Fruit fly (Drosophila melanogaster): ENCODE results near the gene ND-20L.

The ND-20L gene

dm6 chr3R:29547983-29548382 is 32.5 kb downstream of the ND-20L start:
- TF ChIP-seq CG17801 (GFP tag; optimal IDR thresholded peaks at IDR 0.05; ENCODE audit: partially characterized antibody) = no peak

DNA sequence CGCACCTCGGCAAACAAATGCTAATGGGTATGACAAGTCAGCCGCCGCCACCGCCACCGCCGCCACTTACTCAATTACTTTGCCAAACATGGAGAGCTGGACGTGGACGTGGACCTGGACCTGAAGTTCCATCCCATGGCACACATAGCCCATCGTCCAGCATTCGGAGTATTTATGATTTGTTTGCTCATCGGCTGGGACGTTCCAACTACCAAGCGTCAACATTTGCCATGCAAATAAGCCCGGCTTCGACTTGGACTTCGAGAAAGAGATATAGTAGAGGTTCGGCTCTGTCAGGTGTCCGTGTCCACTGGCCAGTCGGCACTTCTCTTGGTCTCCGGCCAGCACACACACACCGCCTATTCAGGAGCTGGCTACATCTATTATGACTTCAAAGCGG is 33.2 kb downstream of the ND-20L start:
- no peak for TF ChIP-seq CG17801 (GFP tag; optimal IDR thresholded peaks at IDR 0.05; ENCODE audit: partially characterized antibody)

- TF ChIP-seq CG17801 (GFP tag; optimal IDR thresholded peaks at IDR 0.05; ENCODE audit: partially characterized antibody) = no peak
Observed at dm6 chr3R:29549157-29549556, 33.6 kb downstream of the ND-20L start.

dm6 chr3R:29549945-29550344 is 34.4 kb downstream of the ND-20L start:
- TF ChIP-seq CG17801 (GFP tag; optimal IDR thresholded peaks at IDR 0.05; ENCODE audit: partially characterized antibody) = no peak

dm6 chr3R:29550735-29551134 is 35.2 kb downstream of the ND-20L start:
- no peak for TF ChIP-seq CG17801 (GFP tag; optimal IDR thresholded peaks at IDR 0.05; ENCODE audit: partially characterized antibody)

- TF ChIP-seq CG17801 (GFP tag; optimal IDR thresholded peaks at IDR 0.05; ENCODE audit: partially characterized antibody) = no peak
Observed at dm6 chr3R:29552830-29553583, 37.5 kb downstream of the ND-20L start.

DNA sequence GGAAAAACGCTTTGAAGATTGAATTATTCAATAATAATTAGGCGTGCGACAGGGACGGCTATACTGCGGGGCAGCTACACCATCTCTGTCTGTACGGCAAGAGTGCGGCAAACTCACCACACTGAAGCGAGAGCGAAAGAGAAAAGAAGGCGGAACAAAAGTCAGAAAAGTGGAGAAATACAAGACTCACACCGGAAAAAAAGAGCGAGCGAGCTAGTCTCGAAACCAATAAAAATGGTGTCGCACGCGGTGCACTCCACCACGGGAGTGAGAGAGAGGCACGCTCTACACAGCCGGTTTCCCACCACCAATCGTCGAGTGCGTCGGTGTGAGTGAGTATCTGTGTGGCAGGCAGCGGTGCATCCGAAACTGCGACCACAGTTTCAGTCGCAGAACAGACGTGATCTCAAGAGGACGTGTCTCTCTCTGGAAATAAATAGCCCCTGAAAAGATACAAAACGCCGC is 40.5 kb downstream of the ND-20L start, which contains the start of gene Dr:
Dr (plus strand) TSS at position 384 of the 465 bp plus-strand sequence.
- no peak for TF ChIP-seq CG17801 (GFP tag; optimal IDR thresholded peaks at IDR 0.05; ENCODE audit: partially characterized antibody)

DNA sequence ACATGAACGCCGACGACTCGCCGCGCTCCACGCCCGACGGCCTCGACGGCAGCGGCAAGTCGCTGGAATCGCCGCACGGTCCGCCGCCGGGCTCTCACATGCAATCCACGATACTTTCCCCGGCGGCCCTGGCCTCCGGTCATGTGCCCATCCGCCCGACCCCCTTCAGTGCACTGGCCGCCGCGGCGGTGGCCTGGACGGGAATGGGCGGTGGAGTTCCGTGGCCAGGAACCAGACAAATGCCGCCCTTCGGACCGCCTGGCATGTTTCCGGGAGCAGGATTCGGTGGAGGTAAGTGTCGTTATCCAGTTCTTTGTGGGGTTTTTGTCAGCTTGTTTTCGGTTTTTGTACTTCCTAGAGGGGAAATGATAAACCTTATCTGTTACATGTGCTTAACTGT is 42.0 kb downstream of the ND-20L start:
- no peak for TF ChIP-seq CG17801 (GFP tag; optimal IDR thresholded peaks at IDR 0.05; ENCODE audit: partially characterized antibody)

DNA sequence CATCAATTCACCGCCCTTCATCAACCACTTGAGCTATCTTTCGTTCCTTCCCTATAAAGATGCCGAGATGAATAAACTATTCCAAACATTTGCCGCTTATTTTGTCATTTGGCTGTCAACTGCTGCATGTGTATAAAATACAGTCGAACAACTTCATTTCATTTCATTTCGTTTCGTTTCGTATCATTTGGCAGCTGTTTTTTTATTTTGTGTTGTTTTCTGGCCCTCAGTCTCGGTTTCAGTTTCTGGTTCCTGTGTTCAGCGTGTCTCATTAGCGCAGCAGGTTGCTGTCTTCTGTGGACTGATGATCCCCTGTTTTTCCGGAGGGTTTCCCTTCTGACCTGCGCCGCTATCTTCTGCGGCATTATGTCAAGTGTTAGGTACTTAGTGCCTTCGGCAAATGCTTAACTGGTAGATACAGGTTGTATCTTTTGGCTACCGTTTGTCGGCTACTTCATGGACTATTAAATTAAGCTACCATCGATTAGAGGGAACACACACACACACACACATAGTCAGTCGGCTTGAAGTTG is 44.0 kb downstream of the ND-20L start:
- no peak for TF ChIP-seq CG17801 (GFP tag; optimal IDR thresholded peaks at IDR 0.05; ENCODE audit: partially characterized antibody)

DNA sequence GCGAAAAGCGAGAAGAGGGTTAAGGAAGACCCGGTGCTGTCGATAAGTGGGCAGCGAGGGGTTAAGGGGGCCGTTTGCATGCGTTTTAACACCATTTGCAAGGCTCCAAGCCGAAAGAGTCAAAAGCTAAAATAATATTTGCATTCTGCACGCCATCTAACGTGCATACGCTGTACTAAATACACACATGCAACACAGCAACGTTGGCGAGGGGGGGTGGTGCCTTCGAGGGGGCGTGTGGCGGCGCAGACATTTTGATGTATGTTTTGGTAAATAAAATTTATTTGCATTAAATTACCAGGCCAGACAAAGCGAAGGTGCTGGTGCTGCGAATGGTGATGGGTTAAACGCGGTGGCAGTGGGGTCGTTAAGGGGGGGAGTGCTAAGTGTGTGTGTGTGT is 44.9 kb downstream of the ND-20L start:
- no peak for TF ChIP-seq CG17801 (GFP tag; optimal IDR thresholded peaks at IDR 0.05; ENCODE audit: partially characterized antibody)

DNA sequence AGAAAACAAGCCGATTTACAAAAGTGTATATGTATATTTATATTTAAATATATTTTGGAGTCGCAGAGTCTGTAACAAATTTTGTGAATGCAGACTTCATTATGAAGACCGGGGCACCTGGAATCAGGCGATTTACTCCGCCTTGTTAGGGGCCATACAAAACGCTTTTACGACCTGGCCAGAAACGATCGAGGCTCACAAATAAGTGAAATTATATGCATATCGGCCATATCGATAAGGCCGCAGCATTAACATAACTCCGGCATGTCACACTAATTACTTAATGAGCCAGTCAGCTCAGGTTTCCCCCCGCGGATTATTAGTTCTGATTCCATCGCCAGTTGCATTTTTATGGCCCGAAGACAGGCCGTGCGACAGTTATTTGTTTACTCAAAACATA is 47.1 kb downstream of the ND-20L start:
- TF ChIP-seq CG17801 (GFP tag; optimal IDR thresholded peaks at IDR 0.05; ENCODE audit: partially characterized antibody) = no peak

DNA sequence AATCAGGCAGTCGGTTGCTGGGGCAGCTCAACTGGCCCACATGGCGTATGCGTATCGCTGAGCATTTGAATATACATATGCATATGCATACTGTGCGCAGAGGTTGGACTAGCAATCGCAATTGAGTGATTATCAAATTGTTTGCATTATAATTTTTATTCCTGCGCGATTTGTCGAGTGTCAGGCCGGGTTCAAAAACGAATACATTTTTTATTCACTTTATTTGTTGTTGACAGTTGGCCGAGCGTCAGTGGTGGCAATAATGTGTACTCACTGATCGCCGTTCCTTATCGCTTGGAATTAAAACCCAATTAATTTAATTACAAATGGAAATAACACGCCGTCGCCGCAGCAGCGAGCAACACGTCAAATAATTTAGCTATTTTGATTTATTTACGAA is 50.2 kb downstream of the ND-20L start:
- TF ChIP-seq CG17801 (GFP tag; optimal IDR thresholded peaks at IDR 0.05; ENCODE audit: partially characterized antibody) = no peak
